Fruit fly (Drosophila melanogaster): ENCODE data around the gene CG14130.

The CG14130 gene

DNA sequence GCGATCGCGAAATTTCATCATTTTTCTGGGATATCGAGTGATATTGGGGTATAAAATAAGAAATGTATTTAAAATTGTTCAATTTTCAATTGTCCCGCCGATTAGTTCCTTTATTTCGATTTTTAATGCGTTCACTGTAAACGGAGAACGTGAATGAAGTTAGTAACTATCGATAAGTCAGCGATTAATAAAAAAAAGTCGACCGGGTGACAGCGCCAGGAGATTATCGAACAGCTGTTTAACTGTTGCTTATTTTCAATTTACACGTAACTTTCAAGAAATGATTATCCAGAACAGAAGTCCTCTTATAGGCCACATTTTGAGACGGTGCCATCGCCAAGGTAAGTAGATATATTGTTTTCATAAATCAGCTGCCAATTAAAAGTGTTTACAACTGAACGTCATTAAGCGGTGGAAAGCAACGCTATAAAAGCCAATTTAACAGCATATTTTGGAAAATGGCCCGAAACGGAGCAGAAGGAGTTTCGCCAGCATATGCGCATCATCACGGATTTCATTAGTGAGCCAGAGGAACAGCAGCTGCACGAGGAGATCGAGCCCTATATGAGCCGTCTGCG lies at the start of gene CG14130:
Gene CG14130 (plus strand): TSS at position 225 of the 578 bp plus-strand sequence.
- no peak for TF ChIP-seq CG13204 (GFP tag; optimal IDR thresholded peaks at IDR 0.05)
- TF ChIP-seq CG34367 (tag; optimal IDR thresholded peaks at IDR 0.05) = no peak
- no peak for TF ChIP-seq EcR (GFP tag; optimal IDR thresholded peaks at IDR 0.05)
- TF ChIP-seq CG14655 (GFP tag; optimal IDR thresholded peaks at IDR 0.05) = no peak
- no peak for TF ChIP-seq gl (tag; optimal IDR thresholded peaks at IDR 0.05)
- no peak for TF ChIP-seq Ets98B (GFP tag; IDR thresholded peaks at IDR 0.05)
- TF ChIP-seq fd96Ca (GFP tag; IDR thresholded peaks at IDR 0.05) = no peak
- no peak for TF ChIP-seq CG17806 (tag; optimal IDR thresholded peaks at IDR 0.05)
- TF ChIP-seq Pif1B (GFP tag; optimal IDR thresholded peaks at IDR 0.05) = no peak
- TF ChIP-seq Snoo (tag; optimal IDR thresholded peaks at IDR 0.05) = no peak
- TF ChIP-seq CG4496 (GFP tag; IDR thresholded peaks at IDR 0.05) = no peak
- TF ChIP-seq CG10348 (GFP tag; IDR thresholded peaks at IDR 0.05) = no peak
- no peak for TF ChIP-seq D1 (tag; optimal IDR thresholded peaks at IDR 0.05)
- TF ChIP-seq CG8159 (tag; optimal IDR thresholded peaks at IDR 0.05) = no peak
- no peak for TF ChIP-seq CG8301 (tag; optimal IDR thresholded peaks at IDR 0.05)
- TF ChIP-seq rn (GFP tag; IDR thresholded peaks at IDR 0.05) = no peak
- no peak for TF ChIP-seq CG15710 (tag; optimal IDR thresholded peaks at IDR 0.05)

dm6 chr3L:11765695-11766232 lies 49.5 kb upstream of the CG14130 start, which contains the start of gene loaf:
Gene loaf (minus strand): TSS chr3L:11766182.
- TF ChIP-seq CG10348 (GFP tag; IDR thresholded peaks at IDR 0.05) = no peak
- no peak for TF ChIP-seq CG9948 (tag; optimal IDR thresholded peaks at IDR 0.05)
- TF ChIP-seq CG17806 (tag; optimal IDR thresholded peaks at IDR 0.05) = no peak
- TF ChIP-seq Pif1A (GFP tag; optimal IDR thresholded peaks at IDR 0.05) = no peak
- no peak for TF ChIP-seq D1 (tag; optimal IDR thresholded peaks at IDR 0.05)
- no peak for TF ChIP-seq EcR (GFP tag; optimal IDR thresholded peaks at IDR 0.05)

dm6 chr3L:11766563-11766962 lies 48.7 kb upstream of the CG14130 start:
- no peak for TF ChIP-seq Pif1B (GFP tag; optimal IDR thresholded peaks at IDR 0.05)
- TF ChIP-seq EcR (GFP tag; optimal IDR thresholded peaks at IDR 0.05) = no peak
- TF ChIP-seq gl (tag; optimal IDR thresholded peaks at IDR 0.05) = no peak
- TF ChIP-seq D1 (tag; optimal IDR thresholded peaks at IDR 0.05) = no peak
- no peak for TF ChIP-seq Snoo (tag; optimal IDR thresholded peaks at IDR 0.05)
- no peak for TF ChIP-seq CG4496 (GFP tag; IDR thresholded peaks at IDR 0.05)
- no peak for TF ChIP-seq CG32121 (GFP tag; IDR thresholded peaks at IDR 0.05)
- no peak for TF ChIP-seq rn (GFP tag; IDR thresholded peaks at IDR 0.05)
- no peak for TF ChIP-seq CG8159 (tag; optimal IDR thresholded peaks at IDR 0.05)
- no peak for TF ChIP-seq Ets98B (GFP tag; IDR thresholded peaks at IDR 0.05)
- no peak for TF ChIP-seq CG14655 (GFP tag; optimal IDR thresholded peaks at IDR 0.05)
- no peak for TF ChIP-seq CG12605 (GFP tag; IDR thresholded peaks at IDR 0.05)

dm6 chr3L:11772057-11772456 lies 43.2 kb upstream of the CG14130 start, which contains the start of gene Muc68D:
Gene Muc68D (minus strand): TSS chr3L:11772157.
- TF ChIP-seq CG15710 (tag; optimal IDR thresholded peaks at IDR 0.05) = no peak

dm6 chr3L:11772608-11773017 lies 42.6 kb upstream of the CG14130 start:
- TF ChIP-seq CG14655 (GFP tag; optimal IDR thresholded peaks at IDR 0.05) (no peak), EcR (GFP tag; optimal IDR thresholded peaks at IDR 0.05) (no peak), CG15710 (tag; optimal IDR thresholded peaks at IDR 0.05) (no peak)

- TF ChIP-seq CG14655 (GFP tag; optimal IDR thresholded peaks at IDR 0.05) (no peak), EcR (GFP tag; optimal IDR thresholded peaks at IDR 0.05) (no peak), Snoo (tag; optimal IDR thresholded peaks at IDR 0.05) (no peak), CG13204 (GFP tag; optimal IDR thresholded peaks at IDR 0.05) (no peak)
Observed at dm6 chr3L:11773796-11774195, 41.4 kb upstream of the CG14130 start.

- TF ChIP-seq D1 (tag; optimal IDR thresholded peaks at IDR 0.05) = no peak
- TF ChIP-seq CG15710 (tag; optimal IDR thresholded peaks at IDR 0.05) = no peak
- no peak for TF ChIP-seq Pif1A (GFP tag; optimal IDR thresholded peaks at IDR 0.05)
Observed at dm6 chr3L:11774401-11774800, 40.8 kb upstream of the CG14130 start, which contains the start of gene Tim13. Gene Tim13 (minus strand): TSS chr3L:11774501.

DNA sequence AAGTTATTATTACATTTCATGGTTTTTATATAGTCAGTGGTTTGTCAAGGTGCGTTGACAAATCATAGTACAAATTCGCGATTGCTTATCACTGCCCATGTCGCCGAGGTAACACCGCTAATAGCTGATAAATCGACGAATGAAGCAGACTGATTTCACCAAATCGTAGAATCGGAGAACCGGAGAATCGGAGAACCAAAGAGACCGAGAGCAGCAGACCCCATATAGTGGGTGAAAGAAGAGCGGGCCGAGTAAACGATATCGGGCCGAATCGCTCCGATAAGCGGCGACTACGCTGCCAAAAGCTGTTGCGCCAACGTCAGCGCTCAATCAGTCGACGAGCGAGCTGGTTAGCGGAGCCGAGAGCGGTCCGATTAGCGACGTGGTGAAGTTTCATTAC lies 38.5 kb upstream of the CG14130 start, which contains the start of gene CG14131:
Gene CG14131 (plus strand): TSS at position 343 of the 400 bp plus-strand sequence.
- TF ChIP-seq CG32121 (GFP tag; IDR thresholded peaks at IDR 0.05) (no peak), CG12605 (GFP tag; IDR thresholded peaks at IDR 0.05) (no peak), Pif1B (GFP tag; optimal IDR thresholded peaks at IDR 0.05) (no peak), CG14655 (GFP tag; optimal IDR thresholded peaks at IDR 0.05) (no peak), CG17806 (tag; optimal IDR thresholded peaks at IDR 0.05) (no peak), D1 (tag; optimal IDR thresholded peaks at IDR 0.05) (no peak), CG9948 (tag; optimal IDR thresholded peaks at IDR 0.05) (no peak), Ets98B (GFP tag; IDR thresholded peaks at IDR 0.05) (no peak), CG34367 (tag; optimal IDR thresholded peaks at IDR 0.05) (no peak), Snoo (tag; optimal IDR thresholded peaks at IDR 0.05) (no peak), CG15710 (tag; optimal IDR thresholded peaks at IDR 0.05) (no peak), fd96Ca (GFP tag; IDR thresholded peaks at IDR 0.05) (no peak)
